Worm (Caenorhabditis elegans) whole organism, early embryonic: Measurements from ENCODE around the gene Y61A9LA.1.

Source experiments
- B0310.2 ChIP-seq: sonication (generic microtip); optimal IDR thresholded peaks from 2 replicates; lab custom pipeline; 2016; ENCODE audit warnings: mild to moderate bottlenecking, missing genetic modification characterization, missing compliant biosample characterization
- ama-1 ChIP-seq: fragments of 150-350 bp; optimal IDR thresholded peaks from 2 replicates; lab custom pipeline; 2014
- ceh-36 ChIP-seq: sonication (generic microtip); optimal IDR thresholded peaks from 2 replicates; lab custom pipeline; 2016; ENCODE audit warnings: missing genetic modification characterization, inconsistent platforms, missing compliant biosample characterization
- ets-7 ChIP-seq: sonication (generic microtip); optimal IDR thresholded peaks from 2 replicates; lab custom pipeline; 2016; ENCODE audit warnings: missing genotype, missing genetic modification characterization, missing compliant biosample characterization
- flt-1 ChIP-seq: fragments of 200-800 bp; sonication (Bioruptor generic); IDR thresholded peaks from 2 replicates; pipeline ENCODE4 v1.3.6; 2022; ENCODE audit warnings: missing genetic modification characterization, missing compliant biosample characterization
- hmg-4 ChIP-seq: fragments of 200-800 bp; sonication (Bioruptor generic); optimal IDR thresholded peaks from 2 replicates; lab custom pipeline; 2018; ENCODE audit warnings: mild to moderate bottlenecking, missing genetic modification characterization, missing compliant biosample characterization
- hnd-1 ChIP-seq: sonication (generic microtip); optimal IDR thresholded peaks from 2 replicates; lab custom pipeline; 2016; ENCODE audit warnings: missing genetic modification characterization, missing compliant biosample characterization
- pes-1 ChIP-seq: fragments of 200-800 bp; sonication (Bioruptor generic); IDR thresholded peaks from 2 replicates; pipeline ENCODE4 v1.3.6; 2022; ENCODE audit warnings: missing genetic modification reagents, missing genetic modification characterization, missing compliant biosample characterization
- scrt-1 ChIP-seq: fragments of 200-800 bp; sonication (Bioruptor generic); IDR thresholded peaks from 2 replicates; pipeline ENCODE4 v1.3.6; 2022; ENCODE audit warnings: missing genetic modification characterization, missing compliant biosample characterization
- tbx-11 ChIP-seq: fragments of 200-800 bp; sonication (Bioruptor generic); IDR thresholded peaks from 2 replicates; pipeline ENCODE4 v1.3.6; 2022; ENCODE audit warnings: missing genetic modification characterization, missing compliant biosample characterization
- tbx-37 ChIP-seq: fragments of 200-800 bp; sonication (Bioruptor generic); conservative IDR thresholded peaks from 2 replicates; pipeline ENCODE4 v1.3.6; 2022; ENCODE audit warnings: missing genetic modification reagents, missing genetic modification characterization, missing compliant biosample characterization
- tra-4 ChIP-seq: sonication (generic microtip); optimal IDR thresholded peaks from 2 replicates; lab custom pipeline; 2017; ENCODE audit warnings: missing genetic modification characterization, missing compliant biosample characterization

DNA sequence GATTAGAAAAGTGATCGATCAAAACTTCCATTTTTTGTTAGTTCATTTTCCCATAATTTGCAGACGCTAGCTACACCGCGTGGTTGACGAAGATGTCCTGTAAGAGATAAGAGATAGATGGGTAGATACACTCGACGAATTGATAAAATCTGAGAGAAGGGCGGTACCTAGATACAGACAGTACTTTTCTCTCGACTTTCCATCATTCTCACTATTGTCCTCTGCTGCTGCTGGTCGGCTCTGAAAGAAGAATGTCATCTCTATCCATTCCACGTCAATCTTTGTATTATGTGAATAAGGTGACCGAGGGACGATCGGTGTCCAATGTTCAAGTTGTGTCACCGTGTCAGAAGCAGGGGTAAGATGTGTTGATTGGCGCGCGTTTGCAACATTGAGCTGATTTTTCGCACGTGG is 43.4 kb downstream of the Y61A9LA.1 start, which contains the start of gene pmt-2:
- TF ChIP-seq ama-1 (lab: Kevin White, UChicago), result no peak
- TF ChIP-seq B0310.2, result no peak
- TF ChIP-seq pes-1 (GFP tag; lab: Robert Waterston, UW), result no peak
- TF ChIP-seq ets-7 (tag; lab: Kevin White, UChicago), result no peak
- TF ChIP-seq tra-4 (tag; lab: Kevin White, UChicago), result no peak
- TF ChIP-seq flt-1 (GFP tag; lab: Robert Waterston, UW), result no peak
- TF ChIP-seq tbx-11 (GFP tag; lab: Robert Waterston, UW), result no peak
- no peak for TF ChIP-seq hmg-4 (GFP tag; lab: Kevin White, UChicago)
- TF ChIP-seq hnd-1 (tag; lab: Kevin White, UChicago), result no peak
- no peak for TF ChIP-seq ceh-36 (tag; lab: Kevin White, UChicago)
- TF ChIP-seq tbx-37 (GFP tag; lab: Robert Waterston, UW), result no peak
- TF ChIP-seq scrt-1 (GFP tag; lab: Robert Waterston, UW), result no peak
